Fruit fly (Drosophila melanogaster): ENCODE results near the gene RasGAP1.

The RasGAP1 gene

dm6 chr3L:9899046-9899659, 44.1 kb upstream of the RasGAP1 start, which contains the start of gene nudE (continued):
- TF ChIP-seq chinmo (GFP tag; IDR thresholded peaks at IDR 0.05; ENCODE audit: partially characterized antibody), result no peak
- TF ChIP-seq odd (GFP tag; optimal IDR thresholded peaks at IDR 0.05), result peak; percentile 4
- no peak for TF ChIP-seq hkb (optimal IDR thresholded peaks at IDR 0.05)
- TF ChIP-seq hkb (GFP tag; IDR thresholded peaks at IDR 0.05), result no peak
- no peak for TF ChIP-seq Optix (GFP tag; IDR thresholded peaks at IDR 0.05)
- TF ChIP-seq ase (GFP tag; IDR thresholded peaks at IDR 0.05), result no peak
- TF ChIP-seq jing (GFP tag; optimal IDR thresholded peaks at IDR 0.05), result no peak
- TF ChIP-seq row (GFP tag; IDR thresholded peaks at IDR 0.05), result peak; percentile 28; the same call in 2 of the 3 replicates
- TF ChIP-seq Xbp1 (GFP tag; optimal IDR thresholded peaks at IDR 0.05), result peak; percentile 31
- no peak for TF ChIP-seq CG3726 (GFP tag; IDR thresholded peaks at IDR 0.05)
- TF ChIP-seq CG16779 (GFP tag; IDR thresholded peaks at IDR 0.05), result no peak
- TF ChIP-seq BEAF-32 (GFP tag; optimal IDR thresholded peaks at IDR 0.05), result peak; percentile 36
- peak; percentile 43 for TF ChIP-seq tin (GFP tag; optimal IDR thresholded peaks at IDR 0.05)
- TF ChIP-seq pita (GFP tag; optimal IDR thresholded peaks at IDR 0.05), result no peak
- no peak for TF ChIP-seq CG5180 (GFP tag; optimal IDR thresholded peaks at IDR 0.05)
- TF ChIP-seq grn (GFP tag; optimal IDR thresholded peaks at IDR 0.05), result no peak
- TF ChIP-seq ara (GFP tag; IDR thresholded peaks at IDR 0.05), result no peak; the same call in 1 of the 2 replicates
- no peak for TF ChIP-seq CG15073 (GFP tag; optimal IDR thresholded peaks at IDR 0.05)
- no peak for TF ChIP-seq ci (GFP tag; IDR thresholded peaks at IDR 0.05)
- TF ChIP-seq CG3281 (GFP tag; optimal IDR thresholded peaks at IDR 0.05), result peak; percentile 95
- peak; percentile 54 for TF ChIP-seq Max (GFP tag; optimal IDR thresholded peaks at IDR 0.05)
- TF ChIP-seq Sry-δ (GFP tag; optimal IDR thresholded peaks at IDR 0.05), result peak; percentile 46
- no peak for TF ChIP-seq CG32772 (GFP tag; IDR thresholded peaks at IDR 0.05)
- TF ChIP-seq HmgD (GFP tag; optimal IDR thresholded peaks at IDR 0.05), result peak; percentile 10
- no peak for TF ChIP-seq CG2129 (GFP tag; IDR thresholded peaks at IDR 0.05; ENCODE audit: partially characterized antibody)
- peak; percentile 30 for TF ChIP-seq gro (GFP tag; optimal IDR thresholded peaks at IDR 0.05)
- TF ChIP-seq slbo (GFP tag; IDR thresholded peaks at IDR 0.05), result peak; percentile 49; the same call in 1 of the 2 replicates
- TF ChIP-seq Side (GFP tag; optimal IDR thresholded peaks at IDR 0.05), result peak; percentile 27
- TF ChIP-seq pb (GFP tag; optimal IDR thresholded peaks at IDR 0.05), result no peak
- peak; percentile 36 for TF ChIP-seq fu2 (GFP tag; optimal IDR thresholded peaks at IDR 0.05)
- peak; percentile 33 for TF ChIP-seq Ets97D (GFP tag; optimal IDR thresholded peaks at IDR 0.05)
- TF ChIP-seq CG10654 (GFP tag; optimal IDR thresholded peaks at IDR 0.05), result no peak
- TF ChIP-seq CG5953 (GFP tag; IDR thresholded peaks at IDR 0.05), result no peak
- no peak for TF ChIP-seq CG12769 (tag; optimal IDR thresholded peaks at IDR 0.05)
- no peak for TF ChIP-seq CG1602 (GFP tag; optimal IDR thresholded peaks at IDR 0.05)
- no peak for TF ChIP-seq gt (GFP tag; IDR thresholded peaks at IDR 0.05)
- TF ChIP-seq D19A (tag; optimal IDR thresholded peaks at IDR 0.05), result no peak
- TF ChIP-seq Meics (GFP tag; optimal IDR thresholded peaks at IDR 0.05), result no peak
- peak; percentile 22 for TF ChIP-seq CG17385 (GFP tag; optimal IDR thresholded peaks at IDR 0.05)
- TF ChIP-seq CG10959 (GFP tag; IDR thresholded peaks at IDR 0.05), result no peak
- TF ChIP-seq CG18476 (GFP tag; optimal IDR thresholded peaks at IDR 0.05), result no peak
- TF ChIP-seq CG12391 (tag; optimal IDR thresholded peaks at IDR 0.05), result peak; percentile 48
- TF ChIP-seq Fer1 (GFP tag; optimal IDR thresholded peaks at IDR 0.05), result peak; percentile 0
- TF ChIP-seq Kr (GFP tag; optimal IDR thresholded peaks at IDR 0.05), result no peak
- 0 out of 2 replicates have a peak, but pooled peaks have one; percentile 6 for TF ChIP-seq E2f1 (GFP tag; IDR thresholded peaks at IDR 0.05)
- TF ChIP-seq cad (GFP tag; optimal IDR thresholded peaks at IDR 0.05), result no peak
- no peak for TF ChIP-seq ewg (GFP tag; optimal IDR thresholded peaks at IDR 0.05)
- 0 out of 2 replicates have a peak, but pooled peaks have one; percentile 22 for TF ChIP-seq amos (GFP tag; IDR thresholded peaks at IDR 0.05; ENCODE audit: partially characterized antibody)
- no peak for TF ChIP-seq CG18011 (GFP tag; optimal IDR thresholded peaks at IDR 0.05)
- 0 out of 2 replicates have a peak, but pooled peaks have one; percentile 29 for TF ChIP-seq Dref (GFP tag; IDR thresholded peaks at IDR 0.05)
- peak; percentile 56 for TF ChIP-seq E2f2 (GFP tag; IDR thresholded peaks at IDR 0.05)

Data from whole organism, embryonic.